Comparison of ENCODE assay signal across 4 fruit fly cellular contexts in the genomic region with DNA sequence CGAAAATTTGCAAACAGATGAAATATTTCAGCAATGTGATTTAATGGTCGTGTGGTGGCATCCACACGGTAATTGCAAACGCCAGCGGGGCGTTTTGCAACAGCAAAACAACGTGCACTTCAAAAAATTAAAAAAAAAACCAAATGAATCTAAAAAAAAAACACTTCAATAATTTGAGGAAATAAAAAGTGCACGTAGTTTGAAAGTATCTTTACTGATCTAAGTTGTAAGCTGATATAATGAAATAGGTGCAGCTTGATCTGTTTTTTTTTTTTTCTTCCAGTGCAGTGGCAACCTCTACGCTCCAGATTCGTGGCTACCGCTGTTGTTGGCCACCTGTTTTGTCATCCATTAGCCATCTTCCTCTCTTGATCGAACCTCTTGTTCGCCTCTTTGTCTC.
TF ChIP-seq lines count a peak whose summit lies in the region.

No protein-coding gene starts in this region.

- TF ChIP-seq CTCF in whole organism, embryonic (GFP tag; optimal IDR thresholded peaks at IDR 0.05; lab: Kevin White, UChicago) = no peak

TF ChIP-seq in whole organism, embryonic, 481 proteins besides CTCF, POLR2A, EP300 and RAD21 (continues in another document):
- TF ChIP-seq pan (optimal IDR thresholded peaks at IDR 0.05; lab: Kevin White, UChicago) = no peak
- TF ChIP-seq pan (GFP tag; optimal IDR thresholded peaks at IDR 0.05 in 1 of 2, IDR thresholded peaks at IDR 0.05 in 1 of 2) = no peak
- TF ChIP-seq pita (GFP tag; optimal IDR thresholded peaks at IDR 0.05; lab: Kevin White, UChicago) = no peak
- TF ChIP-seq CG10147 (GFP tag; optimal IDR thresholded peaks at IDR 0.05; lab: Kevin White, UChicago) = no peak
- TF ChIP-seq Fer1 (GFP tag; optimal IDR thresholded peaks at IDR 0.05; lab: Kevin White, UChicago) = no peak
- TF ChIP-seq Taf1 (GFP tag; IDR thresholded peaks at IDR 0.05; lab: Robert Waterston, UW) = no peak
- no peak for TF ChIP-seq NK7.1 (GFP tag; optimal IDR thresholded peaks at IDR 0.05; lab: Kevin White, UChicago)
- TF ChIP-seq ewg (GFP tag; optimal IDR thresholded peaks at IDR 0.05; lab: Kevin White, UChicago) = no peak
- no peak for TF ChIP-seq CG6254 (GFP tag; optimal IDR thresholded peaks at IDR 0.05; lab: Kevin White, UChicago)
- TF ChIP-seq bsh (GFP tag; optimal IDR thresholded peaks at IDR 0.05; lab: Kevin White, UChicago) = peak in 1 of 2 experiments; percentile 9
- TF ChIP-seq sens (GFP tag; lab: Kevin White, UChicago) = peak; percentile 37
- TF ChIP-seq CG15073 (GFP tag; optimal IDR thresholded peaks at IDR 0.05; lab: Kevin White, UChicago) = no peak
- TF ChIP-seq CG13624 (GFP tag; optimal IDR thresholded peaks at IDR 0.05; lab: Kevin White, UChicago) = no peak
- TF ChIP-seq CG9932 (GFP tag; IDR thresholded peaks at IDR 0.05; lab: Robert Waterston, UW) = no peak
- TF ChIP-seq z (GFP tag; IDR thresholded peaks at IDR 0.05; lab: Robert Waterston, UW) = no peak
- TF ChIP-seq CG17328 (GFP tag; IDR thresholded peaks at IDR 0.05; lab: Robert Waterston, UW) = 0 out of 2 replicates have a peak, but pooled peaks have one; percentile 15
- no peak for TF ChIP-seq prd (optimal IDR thresholded peaks at IDR 0.05; lab: Kevin White, UChicago)
- TF ChIP-seq prd (GFP tag; IDR thresholded peaks at IDR 0.05; lab: Robert Waterston, UW) = peak; percentile 36; the same call in 1 of the 3 replicates
- no peak for TF ChIP-seq Dll (GFP tag; IDR thresholded peaks at IDR 0.05; lab: Robert Waterston, UW; ENCODE audit: partially characterized antibody)
- no peak for TF ChIP-seq esg (GFP tag; conservative IDR thresholded peaks at IDR 0.05; lab: Robert Waterston, UW)
- TF ChIP-seq danr (GFP tag; IDR thresholded peaks at IDR 0.05; lab: Robert Waterston, UW) = no peak
- no peak for TF ChIP-seq cas (GFP tag; IDR thresholded peaks at IDR 0.05; lab: Robert Waterston, UW)

TF ChIP-seq in whole organism, prepupa, 60 proteins besides CTCF, POLR2A, EP300 and RAD21 (continues in another document):
- no peak for TF ChIP-seq CG11902 (GFP tag; optimal IDR thresholded peaks at IDR 0.05; lab: Kevin White, UChicago)
- peak; percentile 69 for TF ChIP-seq CG6163 (GFP tag; IDR thresholded peaks at IDR 0.05; lab: Robert Waterston, UW)
- TF ChIP-seq Blimp-1 (GFP tag; optimal IDR thresholded peaks at IDR 0.05; lab: Kevin White, UChicago) = no peak
- peak; percentile 79 for TF ChIP-seq CG32006 (GFP tag; optimal IDR thresholded peaks at IDR 0.05; lab: Kevin White, UChicago)
- TF ChIP-seq spab (GFP tag; optimal IDR thresholded peaks at IDR 0.05; lab: Kevin White, UChicago) = no peak
- no peak for TF ChIP-seq Ets96B (tag; optimal IDR thresholded peaks at IDR 0.05; lab: Kevin White, UChicago)
- TF ChIP-seq Smox (GFP tag; optimal IDR thresholded peaks at IDR 0.05; lab: Kevin White, UChicago) = no peak
- TF ChIP-seq CG11762 (GFP tag; optimal IDR thresholded peaks at IDR 0.05; lab: Kevin White, UChicago; ENCODE audit: insufficient read depth) = no peak
- peak; percentile 41 for TF ChIP-seq OdsH (GFP tag; optimal IDR thresholded peaks at IDR 0.05; lab: Kevin White, UChicago)
- no peak for TF ChIP-seq CG8632 (GFP tag; optimal IDR thresholded peaks at IDR 0.05; lab: Kevin White, UChicago)
- no peak for TF ChIP-seq vri (GFP tag; optimal IDR thresholded peaks at IDR 0.05; lab: Kevin White, UChicago)
- TF ChIP-seq cyc (GFP tag; optimal IDR thresholded peaks at IDR 0.05; lab: Kevin White, UChicago) = no peak
- TF ChIP-seq CG7368 (GFP tag; optimal IDR thresholded peaks at IDR 0.05; lab: Kevin White, UChicago) = no peak
- peak; percentile 28 for TF ChIP-seq dac (GFP tag; optimal IDR thresholded peaks at IDR 0.05; lab: Kevin White, UChicago)
- TF ChIP-seq CG10631 (GFP tag; optimal IDR thresholded peaks at IDR 0.05; lab: Kevin White, UChicago) = peak; percentile 48
- no peak for TF ChIP-seq CG16779 (tag; optimal IDR thresholded peaks at IDR 0.05; lab: Kevin White, UChicago)
- no peak for TF ChIP-seq Eip93F (GFP tag; optimal IDR thresholded peaks at IDR 0.05; lab: Kevin White, UChicago)
- TF ChIP-seq svp (GFP tag; lab: Kevin White, UChicago) = peak; percentile 46
- peak; percentile 77 for TF ChIP-seq CG15336 (GFP tag; IDR thresholded peaks at IDR 0.05; lab: Robert Waterston, UW)
- TF ChIP-seq lz (GFP tag; optimal IDR thresholded peaks at IDR 0.05; lab: Kevin White, UChicago) = no peak
- TF ChIP-seq Sox14 (GFP tag; optimal IDR thresholded peaks at IDR 0.05; lab: Kevin White, UChicago) = peak; percentile 36
- no peak for TF ChIP-seq CG9139 (GFP tag; optimal IDR thresholded peaks at IDR 0.05; lab: Kevin White, UChicago)
- TF ChIP-seq ss (GFP tag; optimal IDR thresholded peaks at IDR 0.05; lab: Kevin White, UChicago) = no peak

TF ChIP-seq in whole organism, pupa, 21 proteins besides CTCF, POLR2A, EP300 and RAD21:
- TF ChIP-seq fd96Ca (GFP tag; IDR thresholded peaks at IDR 0.05; lab: Robert Waterston, UW) (peak; percentile 32; the same call in 1 of the 3 replicates), Ets98B (GFP tag; IDR thresholded peaks at IDR 0.05; lab: Robert Waterston, UW) (peak; percentile 59), CG4496 (GFP tag; IDR thresholded peaks at IDR 0.05; lab: Robert Waterston, UW) (peak; percentile 77), EcR (GFP tag; optimal IDR thresholded peaks at IDR 0.05; lab: Kevin White, UChicago) (no peak), CG13204 (GFP tag; optimal IDR thresholded peaks at IDR 0.05; lab: Kevin White, UChicago) (no peak), CG32121 (GFP tag; IDR thresholded peaks at IDR 0.05; lab: Robert Waterston, UW) (peak; percentile 51; the same call in 1 of the 2 replicates), CG9948 (tag; optimal IDR thresholded peaks at IDR 0.05; lab: Kevin White, UChicago) (peak; percentile 24), CG10348 (GFP tag; IDR thresholded peaks at IDR 0.05; lab: Robert Waterston, UW) (no peak), rn (GFP tag; IDR thresholded peaks at IDR 0.05; lab: Robert Waterston, UW) (no peak), CG17806 (tag; optimal IDR thresholded peaks at IDR 0.05; lab: Kevin White, UChicago) (peak; percentile 27), CG14655 (GFP tag; optimal IDR thresholded peaks at IDR 0.05; lab: Kevin White, UChicago) (peak; percentile 65), CG34367 (tag; optimal IDR thresholded peaks at IDR 0.05; lab: Kevin White, UChicago) (no peak), CG12605 (GFP tag; IDR thresholded peaks at IDR 0.05; lab: Robert Waterston, UW) (peak; percentile 49; the same call in 1 of the 2 replicates), CG8301 (tag; optimal IDR thresholded peaks at IDR 0.05; lab: Kevin White, UChicago) (peak; percentile 67), Pif1B (GFP tag; optimal IDR thresholded peaks at IDR 0.05; lab: Kevin White, UChicago) (peak; percentile 11), Pif1A (GFP tag; optimal IDR thresholded peaks at IDR 0.05; lab: Kevin White, UChicago) (peak; percentile 42)
TF ChIP-seq in whole organism, pupa: peak in this region for 11.

TF ChIP-seq in whole organism, wandering third instar larva, 38 proteins besides CTCF, POLR2A, EP300 and RAD21:
- TF ChIP-seq lola (GFP tag; optimal IDR thresholded peaks at IDR 0.05; lab: Kevin White, UChicago) (no peak), fru (GFP tag; optimal IDR thresholded peaks at IDR 0.05; lab: Kevin White, UChicago) (peak; percentile 5)
